Fruit fly (Drosophila melanogaster) whole organism, embryonic: ENCODE measurements around the gene Or85a.

ENCODE experiments used
- GATAe ChIP-seq: fragments of 200-800 bp; sonication (Bioruptor generic); conservative IDR thresholded peaks from 2 replicates; pipeline ENCODE4 v1.3.6; 2022; ENCODE audit warnings: missing biosample characterization, missing genetic modification characterization
- Spps ChIP-seq: fragments of 200-800 bp; sonication (Bioruptor generic); optimal IDR thresholded peaks from 2 replicates; lab custom pipeline; 2018; ENCODE audit warnings: missing biosample characterization, mild to moderate bottlenecking, missing genetic modification characterization
- ems ChIP-seq: fragments of 200-800 bp; sonication (Bioruptor generic); optimal IDR thresholded peaks from 3 replicates; lab custom pipeline; 2016; ENCODE audit warnings: missing biosample characterization, missing genetic modification characterization

DNA sequence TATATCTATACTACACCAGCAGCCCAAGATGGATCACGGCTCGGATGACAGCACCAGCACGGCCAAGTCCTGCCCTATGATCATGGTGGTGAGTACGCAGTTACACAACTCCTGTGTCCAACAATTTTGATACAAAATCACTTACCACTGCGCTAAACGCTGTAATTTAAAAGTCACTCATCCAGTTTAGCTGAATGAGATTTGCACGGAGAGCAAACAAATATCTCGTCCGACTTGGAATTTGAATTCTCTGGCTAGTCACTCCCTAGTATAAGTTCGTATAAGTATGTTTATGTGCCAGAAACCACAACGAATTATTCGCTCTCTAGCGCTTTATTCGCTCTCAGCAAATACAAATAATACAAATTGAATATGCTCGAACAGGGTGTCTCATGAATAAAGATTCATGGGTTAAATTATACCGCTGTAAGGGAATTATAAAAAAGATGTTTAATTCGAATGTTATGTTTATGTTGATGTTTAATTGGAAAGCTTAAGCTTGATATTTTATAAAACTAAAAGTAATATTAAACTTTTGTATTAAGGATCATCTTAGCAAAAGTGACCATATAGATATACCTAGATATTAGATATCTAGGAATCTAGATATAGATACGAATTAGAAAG, 3.7 kb upstream of the Or85a start:
- no peak for TF ChIP-seq GATAe (GFP tag; lab: Robert Waterston, UW)
- TF ChIP-seq ems (GFP tag; lab: Kevin White, UChicago): no peak
- no peak for TF ChIP-seq Spps
